Fruit fly (Drosophila melanogaster): ENCODE data around the gene Hsc70-1.
A peak's percentile ranks its signal among the peaks of the same experiment; 100 is the strongest.

The Hsc70-1 gene

DNA sequence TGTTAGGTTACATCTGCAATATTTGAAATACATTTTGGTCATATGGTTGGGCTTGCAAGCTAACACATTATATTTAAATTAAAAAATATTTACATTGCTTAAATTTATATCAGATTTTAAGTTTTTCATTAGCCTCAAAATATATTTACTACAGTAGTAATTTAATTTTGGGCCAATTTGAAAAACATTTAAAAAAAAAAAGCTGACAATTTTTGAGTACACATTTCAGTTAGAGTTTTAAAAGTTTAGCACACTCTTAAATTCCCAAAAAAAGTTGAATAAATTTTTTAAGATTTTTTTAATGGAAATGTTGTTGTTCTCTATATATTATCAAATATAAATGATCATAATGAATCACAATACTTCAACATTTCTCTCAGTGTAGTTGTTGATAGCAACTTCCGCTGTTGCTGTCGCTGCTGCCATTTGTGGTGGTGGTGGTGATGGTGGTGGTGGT, 16.6 kb upstream of the Hsc70-1 start (continued):
- TF ChIP-seq CG2199 (GFP tag; IDR thresholded peaks at IDR 0.05) (no peak), crp (GFP tag; optimal IDR thresholded peaks at IDR 0.05) (peak in 1 of 2 experiments; percentile 22), CG9817 (tag; optimal IDR thresholded peaks at IDR 0.05) (peak; percentile 29), ac (GFP tag; optimal IDR thresholded peaks at IDR 0.05) (no peak), rib (GFP tag; IDR thresholded peaks at IDR 0.05) (no peak), NFAT (GFP tag; IDR thresholded peaks at IDR 0.05) (0 out of 2 replicates have a peak, but pooled peaks have one; percentile 28), CG13624 (GFP tag; optimal IDR thresholded peaks at IDR 0.05) (no peak), CG9727 (GFP tag; optimal IDR thresholded peaks at IDR 0.05) (peak; percentile 89), CG4282 (GFP tag; optimal IDR thresholded peaks at IDR 0.05) (no peak), bigmax (GFP tag; optimal IDR thresholded peaks at IDR 0.05) (no peak), h (optimal IDR thresholded peaks at IDR 0.05) (no peak), Scr (GFP tag; IDR thresholded peaks at IDR 0.05; ENCODE audit: partially characterized antibody) (no peak), Vsx1 (GFP tag; optimal IDR thresholded peaks at IDR 0.05) (peak; percentile 65), CG4730 (GFP tag; IDR thresholded peaks at IDR 0.05) (0 out of 2 replicates have a peak, but pooled peaks have one; percentile 25), BEAF-32 (GFP tag; optimal IDR thresholded peaks at IDR 0.05) (no peak), unc-4 (GFP tag; IDR thresholded peaks at IDR 0.05; ENCODE audit: partially characterized antibody) (no peak), Med (GFP tag) (peak; percentile 73), Fer2 (tag; optimal IDR thresholded peaks at IDR 0.05) (no peak), nerfin-2 (GFP tag; IDR thresholded peaks at IDR 0.05; ENCODE audit: partially characterized antibody) (no peak), CG43689 (GFP tag; IDR thresholded peaks at IDR 0.05) (no peak), Sry-β (GFP tag; optimal IDR thresholded peaks at IDR 0.05) (peak; percentile 20), tio (GFP tag; optimal IDR thresholded peaks at IDR 0.05) (peak; percentile 78), p53 (GFP tag; optimal IDR thresholded peaks at IDR 0.05) (no peak), bsh (GFP tag; optimal IDR thresholded peaks at IDR 0.05) (peak in 1 of 2 experiments; percentile 76), slou (GFP tag; optimal IDR thresholded peaks at IDR 0.05) (peak; percentile 3), tx (GFP tag; optimal IDR thresholded peaks at IDR 0.05) (no peak), NC2β (GFP tag; optimal IDR thresholded peaks at IDR 0.05) (peak; percentile 10), tll (GFP tag; optimal IDR thresholded peaks at IDR 0.05) (no peak), aop (GFP tag; IDR thresholded peaks at IDR 0.05) (no peak), Deaf1 (tag; optimal IDR thresholded peaks at IDR 0.05) (peak; percentile 34), CG6765 (GFP tag; optimal IDR thresholded peaks at IDR 0.05) (no peak), sc (optimal IDR thresholded peaks at IDR 0.05) (no peak), sc (GFP tag; optimal IDR thresholded peaks at IDR 0.05) (peak; percentile 73), CG34422 (GFP tag; IDR thresholded peaks at IDR 0.05) (no peak), CrebB (tag; optimal IDR thresholded peaks at IDR 0.05) (no peak), wor (GFP tag; IDR thresholded peaks at IDR 0.05) (peak; percentile 35), bowl (GFP tag; IDR thresholded peaks at IDR 0.05) (no peak), lbe (GFP tag; optimal IDR thresholded peaks at IDR 0.05) (no peak), cwo (GFP tag; optimal IDR thresholded peaks at IDR 0.05) (peak; percentile 54), jumu (GFP tag; optimal IDR thresholded peaks at IDR 0.05) (no peak), Mes4 (GFP tag; optimal IDR thresholded peaks at IDR 0.05) (no peak), Max (GFP tag; optimal IDR thresholded peaks at IDR 0.05) (peak; percentile 55), grn (GFP tag; optimal IDR thresholded peaks at IDR 0.05) (no peak), org-1 (GFP tag; optimal IDR thresholded peaks at IDR 0.05) (peak; percentile 71), danr (GFP tag; IDR thresholded peaks at IDR 0.05) (no peak), Trl (optimal IDR thresholded peaks at IDR 0.05) (no peak), Trl (GFP tag; optimal IDR thresholded peaks at IDR 0.05) (no peak), CG17612 (GFP tag; IDR thresholded peaks at IDR 0.05) (no peak), cas (GFP tag; IDR thresholded peaks at IDR 0.05) (no peak), sisA (GFP tag; IDR thresholded peaks at IDR 0.05) (peak; percentile 29; the same call in 1 of the 2 replicates), lola (GFP tag; optimal IDR thresholded peaks at IDR 0.05) (peak in 1 of 3 experiments; percentile 87)

Measured in whole organism, embryonic.